Fruit fly (Drosophila melanogaster): Measurements from ENCODE around the gene Taf3.

The Taf3 gene

DNA sequence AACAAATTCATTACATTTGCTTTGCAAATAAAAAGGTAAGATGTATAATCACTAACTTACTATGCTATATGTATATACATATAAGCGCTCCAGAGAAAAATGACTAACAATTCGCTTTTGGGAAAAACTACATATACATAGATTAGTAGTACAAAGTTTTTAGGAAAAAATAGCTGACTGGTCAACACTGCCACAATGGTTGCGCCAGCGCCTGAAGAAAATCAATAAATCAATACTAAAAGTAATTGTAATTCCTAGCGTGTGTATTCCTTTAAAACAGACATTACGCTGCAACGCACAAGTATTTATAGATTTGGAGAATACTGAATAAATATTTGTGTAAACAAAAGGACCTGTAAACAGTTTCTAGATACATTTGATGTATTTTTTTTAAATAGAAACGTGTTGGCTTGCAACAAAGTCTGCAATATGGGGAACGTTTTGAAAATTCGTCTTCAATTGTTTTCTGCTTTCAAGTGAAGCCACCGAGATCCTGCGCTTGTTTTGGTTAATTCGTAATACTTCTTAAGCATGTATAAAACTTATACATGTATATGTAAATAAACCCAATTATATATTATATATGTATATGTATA is 20.6 kb downstream of the Taf3 start (continued):
- TF ChIP-seq gcm2 (GFP tag; optimal IDR thresholded peaks at IDR 0.05): no peak
- no peak for TF ChIP-seq Ssrp (tag; optimal IDR thresholded peaks at IDR 0.05)
- peak; percentile 36 for TF ChIP-seq CG12299 (tag; optimal IDR thresholded peaks at IDR 0.05)
- peak; percentile 36 for TF ChIP-seq CG18476 (GFP tag; optimal IDR thresholded peaks at IDR 0.05)
- no peak for TF ChIP-seq mirr (GFP tag; optimal IDR thresholded peaks at IDR 0.05)
- no peak for TF ChIP-seq ftz-f1 (GFP tag; optimal IDR thresholded peaks at IDR 0.05)
- TF ChIP-seq cas (GFP tag; IDR thresholded peaks at IDR 0.05): no peak
- no peak for TF ChIP-seq crc (GFP tag; optimal IDR thresholded peaks at IDR 0.05)
- TF ChIP-seq CG10979 (tag; optimal IDR thresholded peaks at IDR 0.05): no peak
- TF ChIP-seq CG3281 (GFP tag; optimal IDR thresholded peaks at IDR 0.05): peak; percentile 54
- TF ChIP-seq CG9817 (tag; optimal IDR thresholded peaks at IDR 0.05): no peak
- TF ChIP-seq CG15479 (GFP tag; optimal IDR thresholded peaks at IDR 0.05): peak; percentile 45
- no peak for TF ChIP-seq eyg (GFP tag; optimal IDR thresholded peaks at IDR 0.05)
- no peak for TF ChIP-seq Nf-YC (tag; optimal IDR thresholded peaks at IDR 0.05)
- TF ChIP-seq CG34376 (GFP tag; optimal IDR thresholded peaks at IDR 0.05): peak; percentile 91
- TF ChIP-seq unc-4 (GFP tag; IDR thresholded peaks at IDR 0.05; ENCODE audit: partially characterized antibody): no peak
- TF ChIP-seq az2 (GFP tag; optimal IDR thresholded peaks at IDR 0.05): no peak
- TF ChIP-seq Bdp1 (GFP tag; optimal IDR thresholded peaks at IDR 0.05): no peak
- peak; percentile 38 for TF ChIP-seq CG3407 (GFP tag; optimal IDR thresholded peaks at IDR 0.05)
- peak; percentile 0 for TF ChIP-seq CG33213 (GFP tag; optimal IDR thresholded peaks at IDR 0.05)
- TF ChIP-seq YL-1 (GFP tag; optimal IDR thresholded peaks at IDR 0.05): peak; percentile 71
- no peak for TF ChIP-seq toy (GFP tag; IDR thresholded peaks at IDR 0.05)
- TF ChIP-seq BtbVII (GFP tag; optimal IDR thresholded peaks at IDR 0.05): peak; percentile 75
- peak; percentile 84 for TF ChIP-seq CG17912 (GFP tag; optimal IDR thresholded peaks at IDR 0.05)
- TF ChIP-seq exex (tag; optimal IDR thresholded peaks at IDR 0.05): no peak
- peak; percentile 52 for TF ChIP-seq CG1233 (GFP tag; optimal IDR thresholded peaks at IDR 0.05)
- TF ChIP-seq bab2 (GFP tag; optimal IDR thresholded peaks at IDR 0.05): no peak
- peak; percentile 41 for TF ChIP-seq CG10543 (GFP tag; optimal IDR thresholded peaks at IDR 0.05)
- no peak for TF ChIP-seq CG9215 (GFP tag; IDR thresholded peaks at IDR 0.05)
- TF ChIP-seq B-H2 (GFP tag; optimal IDR thresholded peaks at IDR 0.05): peak; percentile 94
- TF ChIP-seq Sry-β (GFP tag; optimal IDR thresholded peaks at IDR 0.05): peak; percentile 91
- peak; percentile 44 for TF ChIP-seq scrt (GFP tag; optimal IDR thresholded peaks at IDR 0.05)
- peak; percentile 3 for TF ChIP-seq NC2α (GFP tag; optimal IDR thresholded peaks at IDR 0.05)
- peak; percentile 1 for TF ChIP-seq BEAF-32 (GFP tag; optimal IDR thresholded peaks at IDR 0.05)
- TF ChIP-seq Med (GFP tag): peak; percentile 87
- TF ChIP-seq ro (GFP tag; IDR thresholded peaks at IDR 0.05): no peak
- TF ChIP-seq gro (GFP tag; optimal IDR thresholded peaks at IDR 0.05): peak; percentile 39
- peak; percentile 73 for TF ChIP-seq sens (GFP tag)
- TF ChIP-seq CTCF (GFP tag; optimal IDR thresholded peaks at IDR 0.05): peak; percentile 59
- no peak for TF ChIP-seq Fer3 (tag; optimal IDR thresholded peaks at IDR 0.05)
- no peak for TF ChIP-seq hb (GFP tag; IDR thresholded peaks at IDR 0.05; ENCODE audit: partially characterized antibody)
- no peak for TF ChIP-seq aop (GFP tag; IDR thresholded peaks at IDR 0.05)
